Fruit fly (Drosophila melanogaster) whole organism: Measurements from ENCODE around the gene CG46280.

Experiments used
- CG8478 ChIP-seq: fragments of >200 bp; optimal IDR thresholded peaks from 2 replicates; lab custom pipeline; 2018; ENCODE audit warnings: inconsistent platforms
- EcR ChIP-seq, 2 experiments: fragments of >200 bp; optimal IDR thresholded peaks; 2 replicates each; lab custom pipeline; 2017; ENCODE audit warnings: missing biosample characterization in 2 of 2, missing genetic modification characterization in 2 of 2, missing genetic modification reagents in 2 of 2
- pan ChIP-seq: fragments of >200 bp; optimal IDR thresholded peaks from 2 replicates; lab custom pipeline; 2017
- psq ChIP-seq: fragments of >200 bp; optimal IDR thresholded peaks from 2 replicates; lab custom pipeline; 2017

DNA sequence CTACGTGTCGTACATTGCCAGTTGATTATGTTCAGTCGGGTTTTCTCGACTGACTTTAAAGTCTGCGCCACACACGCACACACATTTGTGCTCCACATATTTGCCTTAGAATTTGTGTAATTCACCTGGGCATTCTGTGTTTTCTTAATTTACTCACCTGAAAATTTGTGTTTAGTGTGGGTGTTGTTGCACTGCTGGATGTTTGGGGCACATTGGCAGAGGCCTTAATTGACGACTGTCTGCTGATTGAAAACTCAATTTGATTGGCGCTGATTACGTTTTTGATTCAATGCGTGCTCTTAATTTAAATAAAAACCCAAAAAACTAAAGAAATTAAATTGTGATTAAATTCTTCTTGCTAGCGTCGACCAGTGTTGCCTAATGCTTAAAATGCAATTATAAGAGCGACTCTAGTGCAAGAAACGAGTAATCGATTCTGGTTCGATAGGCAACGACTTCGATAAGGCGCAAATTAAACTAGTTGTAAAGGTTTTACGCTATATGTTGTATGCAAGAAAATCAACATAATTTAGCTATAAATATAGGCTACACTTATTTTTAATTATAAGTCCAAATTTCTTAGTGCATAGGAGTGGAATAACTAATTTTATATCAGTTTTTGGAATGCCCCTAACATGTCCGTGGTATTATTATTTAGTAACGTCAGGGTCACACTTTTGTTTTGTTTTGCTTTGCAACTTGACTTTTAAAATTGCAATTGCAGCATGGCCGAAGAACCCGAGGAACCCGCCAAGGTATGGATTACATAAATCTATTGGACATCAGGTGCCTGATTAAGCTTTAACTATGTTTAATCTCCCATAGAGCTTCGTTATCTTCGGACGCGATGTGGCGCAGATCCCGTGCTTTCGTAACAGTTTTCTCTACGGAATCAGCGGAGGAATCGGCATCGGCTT is at the start of gene CG46280, which contains the start of gene CG46281:
- TF ChIP-seq CG8478 (lab: Kevin White, UChicago) (no peak), pan (lab: Kevin White, UChicago) (no peak), EcR (GFP tag; optimal IDR thresholded peaks at IDR 0.05; lab: Kevin White, UChicago) (no peak), psq (lab: Kevin White, UChicago) (no peak)
